Fruit fly (Drosophila melanogaster) whole organism: ENCODE results near the gene t-Grip84.

ENCODE experiments used
- pan ChIP-seq: fragments of >200 bp; optimal IDR thresholded peaks from 2 replicates; lab custom pipeline; 2017
- psq ChIP-seq: fragments of >200 bp; optimal IDR thresholded peaks from 2 replicates; lab custom pipeline; 2017
- usp ChIP-seq: fragments of >200 bp; optimal IDR thresholded peaks from 2 replicates; lab custom pipeline; 2017; ENCODE audit warnings: missing biosample characterization, missing genetic modification characterization, mixed read lengths

DNA sequence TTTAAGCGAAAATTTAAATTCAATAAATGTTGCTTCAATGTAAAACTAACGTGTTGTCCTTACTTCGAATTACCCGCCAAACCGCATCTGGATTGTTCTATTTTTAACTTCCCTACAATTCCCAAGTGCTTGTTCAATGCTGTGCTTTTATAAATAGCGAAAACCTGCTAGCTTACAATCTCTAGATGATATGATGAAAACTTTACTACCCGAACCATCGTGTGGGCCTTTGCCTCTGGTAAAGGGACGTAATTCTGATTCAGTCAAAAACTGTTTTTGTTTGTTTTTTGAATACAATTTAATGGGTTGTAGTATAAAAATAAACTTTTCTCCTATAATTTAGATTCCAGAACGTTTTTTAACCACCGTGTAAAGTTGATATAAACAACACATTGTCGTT, 48.7 kb upstream of the t-Grip84 start:
- TF ChIP-seq usp (GFP tag; lab: Kevin White, UChicago) (no peak), psq (no peak), pan (lab: Kevin White, UChicago) (no peak)
